Fruit fly (Drosophila melanogaster) whole organism, prepupa: ENCODE results near the gene Hap40.
A peak's percentile ranks its signal among the peaks of the same experiment; 100 is the strongest.

ENCODE experiments used
- CG10631 ChIP-seq: fragments of 200-800 bp; sonication (Bioruptor generic); optimal IDR thresholded peaks from 2 replicates; lab custom pipeline; 2016; ENCODE audit warnings: missing biosample characterization, missing genetic modification characterization
- CG11294 ChIP-seq: fragments of 200-800 bp; sonication (Bioruptor generic); IDR thresholded peaks from 2 replicates; pipeline ENCODE4 v1.3.6; 2022; ENCODE audit warnings: missing biosample characterization, missing genetic modification characterization
- CG11762 ChIP-seq: fragments of 200-800 bp; sonication (Bioruptor generic); optimal IDR thresholded peaks from 3 replicates; lab custom pipeline; 2016; ENCODE audit warnings: missing biosample characterization, missing genetic modification characterization; ENCODE audit not compliant: insufficient read depth
- CG11902 ChIP-seq: fragments of 200-800 bp; sonication (Bioruptor generic); optimal IDR thresholded peaks from 3 replicates; lab custom pipeline; 2016; ENCODE audit warnings: missing biosample characterization, missing genetic modification characterization
- CG15336 ChIP-seq: fragments of 200-800 bp; sonication (Bioruptor generic); IDR thresholded peaks from 2 replicates; pipeline ENCODE4 v1.3.6; 2022; ENCODE audit warnings: missing biosample characterization, missing genetic modification characterization
- CG3032 ChIP-seq: fragments of 200-800 bp; optimal IDR thresholded peaks from 2 replicates; lab custom pipeline; 2019; ENCODE audit warnings: missing biosample characterization, mild to moderate bottlenecking, missing genetic modification characterization, moderate library complexity
- CG31627 ChIP-seq: fragments of 200-800 bp; sonication (Bioruptor generic); optimal IDR thresholded peaks from 3 replicates; lab custom pipeline; 2016; ENCODE audit warnings: missing biosample characterization, missing genetic modification characterization
- CG34406 ChIP-seq: fragments of 200-800 bp; sonication (Bioruptor generic); optimal IDR thresholded peaks from 3 replicates; lab custom pipeline; 2016; ENCODE audit warnings: missing biosample characterization, missing genetic modification characterization
- CG4318 ChIP-seq: fragments of 200-800 bp; sonication (Bioruptor generic); optimal IDR thresholded peaks from 3 replicates; lab custom pipeline; 2017; ENCODE audit warnings: missing biosample characterization, mild to moderate bottlenecking, missing genetic modification characterization
- CG6163 ChIP-seq: fragments of 200-800 bp; sonication (Bioruptor generic); IDR thresholded peaks from 3 replicates; pipeline ENCODE4 v1.3.6; 2022; ENCODE audit warnings: missing biosample characterization, missing genetic modification characterization
- CG6276 ChIP-seq: fragments of 200-800 bp; sonication (Bioruptor generic); optimal IDR thresholded peaks from 2 replicates; lab custom pipeline; 2017; ENCODE audit warnings: missing biosample characterization, mild to moderate bottlenecking, missing genetic modification characterization
- CG6854 ChIP-seq: fragments of 200-800 bp; sonication (Bioruptor generic); optimal IDR thresholded peaks from 2 replicates; lab custom pipeline; 2017; ENCODE audit warnings: missing biosample characterization, mild to moderate bottlenecking, missing genetic modification characterization
- CG8632 ChIP-seq: fragments of 200-800 bp; sonication (Bioruptor generic); optimal IDR thresholded peaks from 3 replicates; lab custom pipeline; 2016; ENCODE audit warnings: missing biosample characterization, missing genetic modification characterization
- CG9139 ChIP-seq: fragments of 200-800 bp; sonication (Bioruptor generic); optimal IDR thresholded peaks from 3 replicates; lab custom pipeline; 2017; ENCODE audit warnings: missing biosample characterization, mild to moderate bottlenecking, missing genetic modification characterization
- Eip78C ChIP-seq: fragments of 200-800 bp; sonication (Bioruptor generic); peaks from one replicate; lab custom pipeline; 2016; ENCODE audit warnings: missing biosample characterization, missing genetic modification characterization
- Eip93F ChIP-seq: fragments of 200-800 bp; sonication (Bioruptor generic); optimal IDR thresholded peaks from 2 replicates; lab custom pipeline; 2016; ENCODE audit warnings: missing biosample characterization, mild to moderate bottlenecking, missing genetic modification characterization
- Ets21C ChIP-seq: fragments of 200-800 bp; sonication (Bioruptor generic); optimal IDR thresholded peaks from 3 replicates; lab custom pipeline; 2016; ENCODE audit warnings: missing biosample characterization, missing genetic modification characterization
- Ets96B ChIP-seq: fragments of 200-800 bp; optimal IDR thresholded peaks from 2 replicates; lab custom pipeline; 2019; ENCODE audit warnings: missing biosample characterization, mild to moderate bottlenecking, missing genetic modification characterization, moderate library complexity
- Hr38 ChIP-seq: sonication (Bioruptor generic); optimal IDR thresholded peaks from 2 replicates; lab custom pipeline; 2016; ENCODE audit warnings: missing biosample characterization, missing genetic modification characterization
- Hr4 ChIP-seq: fragments of 200-800 bp; sonication (Bioruptor generic); optimal IDR thresholded peaks from 3 replicates; lab custom pipeline; 2016; ENCODE audit warnings: missing biosample characterization, missing genetic modification characterization
- Lpt ChIP-seq: fragments of 200-800 bp; sonication (Bioruptor generic); optimal IDR thresholded peaks from 3 replicates; lab custom pipeline; 2016; ENCODE audit warnings: missing biosample characterization, missing genetic modification characterization
- Met ChIP-seq: fragments of 200-800 bp; sonication (Bioruptor generic); optimal IDR thresholded peaks from 3 replicates; lab custom pipeline; 2016; ENCODE audit warnings: missing biosample characterization, missing genetic modification characterization
- OdsH ChIP-seq: fragments of 200-800 bp; sonication (Bioruptor generic); optimal IDR thresholded peaks from 3 replicates; lab custom pipeline; 2016; ENCODE audit warnings: missing biosample characterization, missing genetic modification characterization
- Smox ChIP-seq: fragments of 200-800 bp; sonication (Bioruptor generic); optimal IDR thresholded peaks from 3 replicates; lab custom pipeline; 2016; ENCODE audit warnings: missing biosample characterization, missing genetic modification characterization
- Sox15 ChIP-seq: fragments of 200-800 bp; sonication (Bioruptor generic); optimal IDR thresholded peaks from 3 replicates; lab custom pipeline; 2016; ENCODE audit warnings: missing biosample characterization, missing genetic modification characterization
- cyc ChIP-seq: fragments of 200-800 bp; sonication (Bioruptor generic); optimal IDR thresholded peaks from 3 replicates; lab custom pipeline; 2016; ENCODE audit warnings: missing biosample characterization, missing genetic modification characterization
- esn ChIP-seq: fragments of 200-800 bp; sonication (Bioruptor generic); optimal IDR thresholded peaks from 2 replicates; lab custom pipeline; 2016; ENCODE audit warnings: missing biosample characterization, mild to moderate bottlenecking, missing genetic modification characterization, moderate library complexity
- fd59A ChIP-seq: fragments of 200-800 bp; sonication (Bioruptor generic); optimal IDR thresholded peaks from 2 replicates; lab custom pipeline; 2017; ENCODE audit warnings: missing biosample characterization, mild to moderate bottlenecking, missing genetic modification characterization, missing genetic modification reagents
- lz ChIP-seq: fragments of 200-800 bp; sonication (Bioruptor generic); optimal IDR thresholded peaks from 3 replicates; lab custom pipeline; 2016; ENCODE audit warnings: missing biosample characterization, missing genetic modification characterization
- pdm3 ChIP-seq: fragments of 200-800 bp; sonication (Bioruptor generic); optimal IDR thresholded peaks from 3 replicates; lab custom pipeline; 2016; ENCODE audit warnings: missing biosample characterization, missing genetic modification characterization
- ss ChIP-seq, 2 experiments: fragments of 200-800 bp; sonication (Bioruptor generic); optimal IDR thresholded peaks; 2 replicates in 1 of 2; 3 replicates in 1 of 2; lab custom pipeline; 2017 to 2018; ENCODE audit warnings: mild to moderate bottlenecking in 2 of 2, missing biosample characterization in 2 of 2, missing genetic modification characterization in 2 of 2, moderate library complexity in 1 of 2
- svp ChIP-seq: fragments of 200-800 bp; sonication (Bioruptor generic); peaks from one replicate; lab custom pipeline; 2016; ENCODE audit warnings: missing biosample characterization, missing genetic modification characterization
- topi ChIP-seq: fragments of 200-800 bp; sonication (Bioruptor generic); optimal IDR thresholded peaks from 3 replicates; lab custom pipeline; 2016; ENCODE audit warnings: missing biosample characterization, missing genetic modification characterization
- vri ChIP-seq: fragments of 200-800 bp; sonication (Bioruptor generic); optimal IDR thresholded peaks from 3 replicates; lab custom pipeline; 2016; ENCODE audit warnings: missing biosample characterization, mild to moderate bottlenecking, missing genetic modification characterization

Gene Hap40

dm6 chrX:15740288-15740726 lies 36.4 kb downstream of the Hap40 start (continued):
- peak; percentile 66 for TF ChIP-seq Met
- no peak for TF ChIP-seq CG6276 (GFP tag; lab: Kevin White, UChicago)
- peak; percentile 69 for TF ChIP-seq topi
- TF ChIP-seq cyc = peak; percentile 45
- peak; percentile 23 for TF ChIP-seq CG11902 (GFP tag; lab: Kevin White, UChicago)
- peak; percentile 60 for TF ChIP-seq Smox
- no peak for TF ChIP-seq CG4318 (GFP tag; lab: Kevin White, UChicago)
- TF ChIP-seq CG34406 (GFP tag; lab: Kevin White, UChicago) = peak; percentile 36
- TF ChIP-seq CG15336 (GFP tag; lab: Robert Waterston, UW) = peak; percentile 57
- peak; percentile 18 for TF ChIP-seq Lpt (GFP tag; lab: Kevin White, UChicago)
- TF ChIP-seq CG10631 (GFP tag; lab: Kevin White, UChicago) = peak; percentile 25
- no peak for TF ChIP-seq fd59A (GFP tag; lab: Kevin White, UChicago)
- TF ChIP-seq CG31627 = peak; percentile 48

DNA sequence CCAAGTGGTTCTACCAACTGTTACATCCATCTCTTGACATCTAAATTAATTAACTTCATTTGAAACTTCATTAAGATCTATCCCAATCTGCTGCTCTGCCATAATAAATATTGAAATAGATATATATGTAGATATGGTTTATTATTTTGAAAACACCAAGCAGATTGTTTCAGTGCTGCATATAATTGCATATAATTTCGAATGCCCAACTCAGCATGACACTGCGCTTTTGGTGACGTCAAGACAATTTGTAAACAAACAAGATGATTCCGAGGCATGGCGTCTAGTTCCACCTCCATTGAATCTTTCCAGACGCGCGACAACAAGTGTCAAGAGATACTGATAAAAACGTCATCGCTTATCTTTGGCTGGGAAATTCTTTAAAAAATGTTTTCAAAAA lies 37.0 kb downstream of the Hap40 start:
- 0 out of 2 replicates have a peak, but pooled peaks have one; percentile 6 for TF ChIP-seq CG15336 (GFP tag; lab: Robert Waterston, UW)
- no peak for TF ChIP-seq esn (GFP tag; lab: Kevin White, UChicago)
- no peak for TF ChIP-seq topi
- TF ChIP-seq CG6163 (GFP tag; lab: Robert Waterston, UW) = no peak
- no peak for TF ChIP-seq CG11294
- TF ChIP-seq CG6854 (GFP tag; lab: Kevin White, UChicago) = no peak
- no peak for TF ChIP-seq CG3032 (tag; lab: Kevin White, UChicago)
- no peak for TF ChIP-seq CG11762 (GFP tag; lab: Kevin White, UChicago)
- TF ChIP-seq svp (GFP tag; lab: Kevin White, UChicago) = peak; percentile 47
- no peak for TF ChIP-seq Hr38 (GFP tag; lab: Kevin White, UChicago)
- TF ChIP-seq, all 60 proteins: peak for 2

- TF ChIP-seq CG3032 (tag; lab: Kevin White, UChicago) = peak; percentile 7
- no peak for TF ChIP-seq CG8632 (GFP tag; lab: Kevin White, UChicago)
- TF ChIP-seq OdsH (GFP tag; lab: Kevin White, UChicago) = no peak
- TF ChIP-seq Hr4 (GFP tag; lab: Kevin White, UChicago) = no peak
- no peak for TF ChIP-seq CG9139
- TF ChIP-seq pdm3 = no peak
- TF ChIP-seq vri (GFP tag; lab: Kevin White, UChicago) = no peak
- peak; percentile 20 for TF ChIP-seq lz (GFP tag; lab: Kevin White, UChicago)
- TF ChIP-seq Ets21C (GFP tag; lab: Kevin White, UChicago) = peak; percentile 7
- TF ChIP-seq ss (GFP tag; optimal IDR thresholded peaks at IDR 0.05; lab: Kevin White, UChicago) = no peak
- TF ChIP-seq Ets96B (tag; lab: Kevin White, UChicago) = no peak
- no peak for TF ChIP-seq Eip93F (GFP tag; lab: Kevin White, UChicago)
- no peak for TF ChIP-seq CG11294
- peak; percentile 46 for TF ChIP-seq Eip78C (GFP tag; lab: Kevin White, UChicago)
- TF ChIP-seq, all 60 proteins: peak for 4
These were observed 42.2 kb downstream of the Hap40 start, which contains the start of the genes CG8944 and CCT6 for dm6 chrX:15745905-15746681. Gene CG8944 (minus strand): TSS chrX:15746231. Gene CCT6 (plus strand): TSS chrX:15746648.

DNA sequence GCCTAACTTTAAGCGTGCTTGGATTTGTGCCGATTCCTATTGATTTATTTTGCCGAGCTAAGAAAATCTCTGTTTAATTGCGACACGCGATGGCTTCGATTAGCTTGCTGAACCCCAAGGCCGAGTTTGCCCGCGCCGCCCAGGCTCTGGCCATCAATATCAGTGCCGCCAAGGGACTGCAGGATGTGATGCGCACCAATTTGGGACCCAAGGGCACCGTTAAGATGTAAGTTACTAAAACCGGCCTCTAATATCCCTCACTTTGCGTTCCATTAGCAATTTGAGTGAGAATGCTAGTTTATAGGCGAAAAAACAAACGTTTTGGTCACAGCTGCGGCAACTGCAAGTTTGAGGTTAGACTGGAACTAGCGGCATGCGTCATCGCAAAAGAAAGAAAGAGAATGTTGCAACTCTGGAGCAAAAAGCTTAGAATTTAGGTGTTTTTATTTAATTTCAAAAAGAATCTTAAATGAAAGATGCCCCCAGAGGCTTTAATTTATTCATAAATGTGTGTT lies 42.8 kb downstream of the Hap40 start:
- TF ChIP-seq Sox15 (GFP tag; lab: Kevin White, UChicago) (no peak), CG11294 (no peak), Eip78C (GFP tag; lab: Kevin White, UChicago) (no peak)
